Fruit fly (Drosophila melanogaster) whole organism, embryonic: ENCODE data around the gene CG12766.
A peak's percentile ranks its signal among the peaks of the same experiment; 100 is the strongest.

Experiments
- Ada2b ChIP-seq: fragments of 200-800 bp; sonication (Bioruptor generic); IDR thresholded peaks from 2 replicates; pipeline ENCODE4 v1.3.6; 2022; ENCODE audit warnings: missing biosample characterization, missing genetic modification characterization
- CG11247 ChIP-seq: fragments of 200-800 bp; sonication (Bioruptor generic); IDR thresholded peaks from 2 replicates; pipeline ENCODE4 v1.3.6; 2022; ENCODE audit warnings: missing biosample characterization, missing genetic modification characterization
- CG12071 ChIP-seq: fragments of 200-800 bp; sonication (Bioruptor generic); optimal IDR thresholded peaks from 3 replicates; lab custom pipeline; 2018; ENCODE audit warnings: missing biosample characterization, mild to moderate bottlenecking, missing genetic modification characterization
- CG12391 ChIP-seq: fragments of 200-800 bp; sonication (Bioruptor generic); optimal IDR thresholded peaks from 3 replicates; lab custom pipeline; 2018; ENCODE audit warnings: missing biosample characterization, mild to moderate bottlenecking, missing genetic modification characterization, moderate library complexity
- CG13775 ChIP-seq: fragments of 200-800 bp; sonication (Bioruptor generic); optimal IDR thresholded peaks from 3 replicates; lab custom pipeline; 2017; ENCODE audit warnings: missing biosample characterization, mild to moderate bottlenecking, missing genetic modification characterization
- CG1603 ChIP-seq: fragments of 200-800 bp; sonication (Bioruptor generic); optimal IDR thresholded peaks from 2 replicates; lab custom pipeline; 2019; ENCODE audit warnings: missing biosample characterization, mild to moderate bottlenecking, missing genetic modification characterization, moderate library complexity
- CG17568 ChIP-seq: fragments of 200-800 bp; sonication (Bioruptor generic); optimal IDR thresholded peaks from 2 replicates; lab custom pipeline; 2018; ENCODE audit warnings: missing biosample characterization, mild to moderate bottlenecking, missing genetic modification characterization, moderate library complexity
- CG2712 ChIP-seq: fragments of 200-800 bp; optimal IDR thresholded peaks from 3 replicates; lab custom pipeline; 2019; ENCODE audit warnings: missing biosample characterization, mild to moderate bottlenecking, missing genetic modification characterization, moderate library complexity
- CG6654 ChIP-seq: fragments of 200-800 bp; sonication (Bioruptor generic); optimal IDR thresholded peaks from 2 replicates; lab custom pipeline; 2017; ENCODE audit warnings: missing biosample characterization, mild to moderate bottlenecking, missing genetic modification characterization
- CG6765 ChIP-seq: fragments of 200-800 bp; sonication (Bioruptor generic); optimal IDR thresholded peaks from 3 replicates; lab custom pipeline; 2017; ENCODE audit warnings: missing biosample characterization, mild to moderate bottlenecking, missing genetic modification characterization
- CG6791 ChIP-seq: fragments of 200-800 bp; sonication (Bioruptor generic); IDR thresholded peaks from 3 replicates; pipeline ENCODE4 v1.3.6; 2022; ENCODE audit warnings: missing biosample characterization, missing genetic modification characterization; ENCODE audit not compliant: partially characterized antibody
- CG8765 ChIP-seq: fragments of 200-800 bp; sonication (Bioruptor generic); IDR thresholded peaks from 2 replicates; pipeline ENCODE4 v1.3.6; 2022; ENCODE audit warnings: missing biosample characterization, missing genetic modification characterization
- CrebB ChIP-seq: fragments of 200-800 bp; sonication (Bioruptor generic); optimal IDR thresholded peaks from 3 replicates; lab custom pipeline; 2018; ENCODE audit warnings: missing biosample characterization, mild to moderate bottlenecking, missing genetic modification characterization
- Dfd ChIP-seq, 2 experiments: fragments of >200 bp; optimal IDR thresholded peaks; 2 replicates each; lab custom pipeline; 2017; ENCODE audit warnings: missing biosample characterization in 2 of 2, missing genetic modification characterization in 2 of 2
- Dip3 ChIP-seq: fragments of 200-800 bp; sonication (Bioruptor generic); optimal IDR thresholded peaks from 3 replicates; lab custom pipeline; 2016; ENCODE audit warnings: missing biosample characterization, missing genetic modification characterization
- Hand ChIP-seq: fragments of 200-800 bp; sonication (Bioruptor generic); optimal IDR thresholded peaks from 2 replicates; lab custom pipeline; 2017; ENCODE audit warnings: mild to moderate bottlenecking, missing biosample characterization, missing genetic modification reagents, missing genetic modification characterization
- Lhr ChIP-seq: fragments of 200-800 bp; sonication (Bioruptor generic); optimal IDR thresholded peaks from 3 replicates; lab custom pipeline; 2017; ENCODE audit warnings: mild to moderate bottlenecking, missing biosample characterization, missing genetic modification reagents, missing genetic modification characterization
- Lim3 ChIP-seq: fragments of 200-800 bp; sonication (Bioruptor generic); IDR thresholded peaks from 2 replicates; pipeline ENCODE4 v1.3.6; 2022; ENCODE audit warnings: missing biosample characterization, missing genetic modification characterization
- Lpt ChIP-seq: fragments of >200 bp; optimal IDR thresholded peaks from 2 replicates; lab custom pipeline; 2018; ENCODE audit warnings: missing biosample characterization, missing genetic modification characterization
- MESR4 ChIP-seq: fragments of 200-800 bp; sonication (Bioruptor generic); optimal IDR thresholded peaks from 2 replicates; lab custom pipeline; 2018; ENCODE audit warnings: missing biosample characterization, mild to moderate bottlenecking, missing genetic modification characterization, moderate library complexity
- NC2β ChIP-seq: fragments of 200-800 bp; sonication (Bioruptor generic); optimal IDR thresholded peaks from 2 replicates; lab custom pipeline; 2016; ENCODE audit warnings: missing biosample characterization, missing genetic modification characterization
- NfI ChIP-seq: fragments of 200-800 bp; sonication (Bioruptor generic); optimal IDR thresholded peaks from 3 replicates; lab custom pipeline; 2018; ENCODE audit warnings: missing biosample characterization, mild to moderate bottlenecking, missing genetic modification characterization, moderate library complexity
- Rfx ChIP-seq: fragments of 200-800 bp; sonication (Bioruptor generic); IDR thresholded peaks from 2 replicates; pipeline ENCODE4 v1.3.6; 2022; ENCODE audit warnings: missing biosample characterization, missing genetic modification characterization
- Sox100B ChIP-seq: fragments of 200-800 bp; sonication (Bioruptor generic); optimal IDR thresholded peaks from 3 replicates; lab custom pipeline; 2018; ENCODE audit warnings: missing biosample characterization, mild to moderate bottlenecking, missing genetic modification characterization
- Sox102F ChIP-seq: fragments of 200-800 bp; sonication (Bioruptor generic); optimal IDR thresholded peaks from 2 replicates; lab custom pipeline; 2018; ENCODE audit warnings: missing biosample characterization, mild to moderate bottlenecking, missing genetic modification characterization, moderate library complexity
- TFAM ChIP-seq: fragments of 200-800 bp; sonication (Bioruptor generic); optimal IDR thresholded peaks from 2 replicates; lab custom pipeline; 2017; ENCODE audit warnings: missing biosample characterization, missing genetic modification characterization, inconsistent platforms
- Vsx1 ChIP-seq: fragments of 200-800 bp; sonication (Bioruptor generic); optimal IDR thresholded peaks from 2 replicates; lab custom pipeline; 2017; ENCODE audit warnings: missing biosample characterization, mild to moderate bottlenecking, missing genetic modification characterization, missing genetic modification reagents
- amos ChIP-seq: fragments of 200-800 bp; sonication (Bioruptor generic); IDR thresholded peaks from 2 replicates; pipeline ENCODE4 v1.3.6; 2022; ENCODE audit warnings: missing biosample characterization, missing genetic modification characterization; ENCODE audit not compliant: partially characterized antibody
- ara ChIP-seq: fragments of 200-800 bp; sonication (Bioruptor generic); IDR thresholded peaks from 2 replicates; pipeline ENCODE4 v1.3.6; 2022; ENCODE audit warnings: missing biosample characterization, missing genetic modification characterization
- bbx ChIP-seq: fragments of 200-800 bp; sonication (Bioruptor generic); IDR thresholded peaks from 2 replicates; pipeline ENCODE4 v1.3.6; 2022; ENCODE audit warnings: missing biosample characterization, missing genetic modification characterization; ENCODE audit not compliant: partially characterized antibody
- cato ChIP-seq: fragments of 200-800 bp; sonication (Bioruptor generic); optimal IDR thresholded peaks from 2 replicates; lab custom pipeline; 2016; ENCODE audit warnings: missing biosample characterization, missing genetic modification characterization, borderline replicate concordance
- chm ChIP-seq: fragments of 200-800 bp; sonication (Bioruptor generic); IDR thresholded peaks from 2 replicates; pipeline ENCODE4 v1.3.6; 2022; ENCODE audit warnings: missing biosample characterization, missing genetic modification characterization
- crp ChIP-seq, 2 experiments: fragments of 200-800 bp; sonication (Bioruptor generic); optimal IDR thresholded peaks; 2 replicates in 1 of 2; 3 replicates in 1 of 2; lab custom pipeline; 2017; ENCODE audit warnings: missing biosample characterization in 2 of 2, missing genetic modification characterization in 2 of 2, mild to moderate bottlenecking in 1 of 2, moderate library complexity in 1 of 2
- dm ChIP-seq: fragments of 200-800 bp; sonication (Bioruptor generic); optimal IDR thresholded peaks from 3 replicates; lab custom pipeline; 2016; ENCODE audit warnings: missing biosample characterization, missing genetic modification characterization
- gce ChIP-seq: fragments of 200-800 bp; sonication (Bioruptor generic); IDR thresholded peaks from 3 replicates; pipeline ENCODE4 v1.3.6; 2022; ENCODE audit warnings: missing biosample characterization, missing genetic modification characterization
- gcm ChIP-seq: fragments of 200-800 bp; sonication (Bioruptor generic); optimal IDR thresholded peaks from 2 replicates; lab custom pipeline; 2019; ENCODE audit warnings: missing biosample characterization, mild to moderate bottlenecking, missing genetic modification characterization, moderate library complexity
- gsb ChIP-seq: fragments of 200-800 bp; sonication (Bioruptor generic); IDR thresholded peaks from 2 replicates; pipeline ENCODE4 v1.3.6; 2022; ENCODE audit warnings: missing biosample characterization, missing genetic modification characterization
- lilli ChIP-seq: fragments of 200-800 bp; sonication (Bioruptor generic); optimal IDR thresholded peaks from 3 replicates; lab custom pipeline; 2016; ENCODE audit warnings: missing biosample characterization, missing genetic modification characterization
- mld ChIP-seq: fragments of 200-800 bp; sonication (Bioruptor generic); IDR thresholded peaks from 3 replicates; pipeline ENCODE4 v1.3.6; 2022; ENCODE audit warnings: missing biosample characterization, missing genetic modification characterization; ENCODE audit not compliant: partially characterized antibody
- oc ChIP-seq: fragments of 200-800 bp; sonication (Bioruptor generic); optimal IDR thresholded peaks from 2 replicates; lab custom pipeline; 2018; ENCODE audit warnings: missing biosample characterization, mild to moderate bottlenecking, missing genetic modification characterization, moderate library complexity
- pho ChIP-seq: fragments of 200-800 bp; sonication (Bioruptor generic); optimal IDR thresholded peaks from 2 replicates; lab custom pipeline; 2016; ENCODE audit warnings: missing biosample characterization, missing genetic modification characterization
- run ChIP-seq: fragments of 200-800 bp; sonication (Bioruptor generic); optimal IDR thresholded peaks from 3 replicates; lab custom pipeline; 2018; ENCODE audit warnings: missing biosample characterization, mild to moderate bottlenecking, missing genetic modification characterization
- scrt ChIP-seq: fragments of 200-800 bp; sonication (Bioruptor generic); optimal IDR thresholded peaks from 2 replicates; lab custom pipeline; 2018; ENCODE audit warnings: missing biosample characterization, mild to moderate bottlenecking, missing genetic modification characterization, moderate library complexity
- sim ChIP-seq: fragments of 200-800 bp; sonication (Bioruptor generic); IDR thresholded peaks from 2 replicates; pipeline ENCODE4 v1.3.6; 2022; ENCODE audit warnings: missing biosample characterization, missing genetic modification characterization
- stwl ChIP-seq: fragments of 200-800 bp; sonication (Bioruptor generic); optimal IDR thresholded peaks from 3 replicates; lab custom pipeline; 2018; ENCODE audit warnings: missing biosample characterization, mild to moderate bottlenecking, missing genetic modification characterization, moderate library complexity
- sug ChIP-seq: fragments of 200-800 bp; optimal IDR thresholded peaks from 2 replicates; lab custom pipeline; 2019; ENCODE audit warnings: missing biosample characterization, mild to moderate bottlenecking, missing genetic modification characterization, moderate library complexity
- tll ChIP-seq, 2 experiments: fragments of 200-800 bp in 1 of 2; fragments of >200 bp in 1 of 2; sonication (Bioruptor generic) in 1 of 2; optimal IDR thresholded peaks; 2 replicates each; lab custom pipeline; 2017 to 2019; ENCODE audit warnings: missing biosample characterization in 2 of 2, missing genetic modification characterization in 2 of 2, mild to moderate bottlenecking in 1 of 2, moderate library complexity in 1 of 2
- trem ChIP-seq: fragments of 200-800 bp; optimal IDR thresholded peaks from 3 replicates; lab custom pipeline; 2019; ENCODE audit warnings: missing biosample characterization, mild to moderate bottlenecking, missing genetic modification characterization, moderate library complexity
- tx ChIP-seq: fragments of 200-800 bp; sonication (Bioruptor generic); optimal IDR thresholded peaks from 2 replicates; lab custom pipeline; 2016; ENCODE audit warnings: missing biosample characterization, missing genetic modification characterization
- zen ChIP-seq: fragments of 200-800 bp; sonication (Bioruptor generic); optimal IDR thresholded peaks from 3 replicates; lab custom pipeline; 2018; ENCODE audit warnings: missing biosample characterization, mild to moderate bottlenecking, missing genetic modification characterization, moderate library complexity

The CG12766 gene

DNA sequence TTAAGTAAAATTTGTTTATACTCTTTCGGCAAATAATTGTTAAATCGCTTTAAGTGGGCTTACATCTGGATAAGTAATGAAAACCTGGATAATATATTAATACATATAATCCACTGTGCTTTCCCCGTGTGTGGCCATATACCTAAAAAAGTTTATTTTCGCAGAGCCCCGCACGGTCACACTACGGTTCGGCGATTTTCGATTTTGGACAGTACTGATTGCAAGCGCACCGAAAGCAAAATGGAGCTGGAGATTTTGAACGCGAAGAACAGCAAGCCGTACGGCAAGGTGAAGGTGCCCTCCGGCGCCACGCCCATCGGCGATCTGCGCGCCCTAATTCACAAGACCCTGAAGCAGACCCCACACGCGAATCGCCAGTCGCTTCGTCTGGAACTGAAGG lies 36.6 kb downstream of the CG12766 start, which contains the start of gene Sc2 (continued):
- TF ChIP-seq run (tag; lab: Kevin White, UChicago) (no peak), Ada2b (GFP tag; lab: Robert Waterston, UW) (no peak), oc (tag; lab: Kevin White, UChicago) (no peak), trem (tag; lab: Kevin White, UChicago) (peak; percentile 2), cato (GFP tag; lab: Kevin White, UChicago) (no peak), scrt (no peak), ara (GFP tag; lab: Robert Waterston, UW) (0 out of 2 replicates have a peak, but pooled peaks have one; percentile 22), crp (GFP tag; optimal IDR thresholded peaks at IDR 0.05; lab: Kevin White, UChicago) (no peak), CG6654 (GFP tag; lab: Kevin White, UChicago) (no peak), stwl (tag; lab: Kevin White, UChicago) (peak; percentile 45), Dfd (GFP tag; optimal IDR thresholded peaks at IDR 0.05; lab: Kevin White, UChicago) (no peak), sim (0 out of 2 replicates have a peak, but pooled peaks have one; percentile 50), CG6765 (no peak), TFAM (GFP tag; lab: Kevin White, UChicago) (no peak), Lpt (no peak), Sox100B (no peak), Sox102F (GFP tag; lab: Kevin White, UChicago) (no peak), Rfx (GFP tag; lab: Robert Waterston, UW) (peak; percentile 66), amos (peak; percentile 38; the same call in 1 of the 2 replicates), CG2712 (tag; lab: Kevin White, UChicago) (no peak), dm (no peak), mld (GFP tag; lab: Robert Waterston, UW) (no peak), CrebB (no peak), zen (no peak), Lim3 (GFP tag; lab: Robert Waterston, UW) (no peak), CG17568 (GFP tag; lab: Kevin White, UChicago) (no peak), gce (GFP tag; lab: Robert Waterston, UW) (no peak), Vsx1 (no peak), bbx (GFP tag; lab: Robert Waterston, UW) (peak; percentile 53; the same call in 1 of the 2 replicates), chm (GFP tag; lab: Robert Waterston, UW) (no peak; the same call in 1 of the 2 replicates), CG11247 (GFP tag; lab: Robert Waterston, UW) (0 out of 2 replicates have a peak, but pooled peaks have one; percentile 21), gsb (GFP tag; lab: Robert Waterston, UW) (no peak), CG13775 (no peak), tx (GFP tag; lab: Kevin White, UChicago) (no peak), gcm (no peak), CG12071 (GFP tag; lab: Kevin White, UChicago) (no peak), CG1603 (tag; lab: Kevin White, UChicago) (peak; percentile 4), tll (GFP tag; optimal IDR thresholded peaks at IDR 0.05; lab: Kevin White, UChicago) (no peak), NfI (no peak), Hand (no peak), CG8765 (GFP tag; lab: Robert Waterston, UW) (no peak), MESR4 (GFP tag; lab: Kevin White, UChicago) (peak; percentile 65), Lhr (GFP tag; lab: Kevin White, UChicago) (peak; percentile 39), CG6791 (GFP tag; lab: Robert Waterston, UW) (peak; percentile 39; the same call in 2 of the 3 replicates), CG12391 (tag; lab: Kevin White, UChicago) (no peak), Dip3 (GFP tag; lab: Kevin White, UChicago) (no peak), lilli (GFP tag; lab: Kevin White, UChicago) (peak; percentile 41), sug (tag; lab: Kevin White, UChicago) (peak; percentile 8), pho (no peak), NC2β (no peak)
